Worm (Caenorhabditis elegans): Measurements from ENCODE around the gene cyp-13A11.

The cyp-13A11 gene

ce11 chrIII:13019547-13020098, 1.2 kb upstream of the cyp-13A11 start:
- TF ChIP-seq dmd-8 (GFP tag; IDR thresholded peaks at IDR 0.05): 0 out of 2 replicates have a peak, but pooled peaks have one; percentile 7
- peak; percentile 97 for TF ChIP-seq set-16 (GFP tag; IDR thresholded peaks at IDR 0.05)
- TF ChIP-seq mxl-3 (GFP tag; optimal IDR thresholded peaks at IDR 0.05): no peak

- no peak for TF ChIP-seq mxl-2 (GFP tag; conservative IDR thresholded peaks at IDR 0.05)
- TF ChIP-seq unc-39 (tag; optimal IDR thresholded peaks at IDR 0.05): no peak
- TF ChIP-seq daf-12 (tag; optimal IDR thresholded peaks at IDR 0.05): no peak
- no peak for TF ChIP-seq fos-1 (tag; optimal IDR thresholded peaks at IDR 0.05)
- TF ChIP-seq vab-7 (GFP tag; IDR thresholded peaks at IDR 0.05): no peak
- peak; percentile 46 for TF ChIP-seq nhr-28 (tag; optimal IDR thresholded peaks at IDR 0.05)
- TF ChIP-seq nhr-25 (tag; optimal IDR thresholded peaks at IDR 0.05; ENCODE audit: borderline replicate concordance, insufficient read depth): no peak
- no peak for TF ChIP-seq hif-1 (tag; optimal IDR thresholded peaks at IDR 0.05)
- TF ChIP-seq F44E2.7 (GFP tag; IDR thresholded peaks at IDR 0.05): no peak
- TF ChIP-seq pqm-1 (tag; optimal IDR thresholded peaks at IDR 0.05): peak; percentile 49
- peak; percentile 95 for TF ChIP-seq nhr-102 (tag; optimal IDR thresholded peaks at IDR 0.05)
- TF ChIP-seq daf-16 (GFP tag; optimal IDR thresholded peaks at IDR 0.05): no peak
- TF ChIP-seq daf-16 (tag; optimal IDR thresholded peaks at IDR 0.05): peak; percentile 52
- TF ChIP-seq nhr-48 (tag; optimal IDR thresholded peaks at IDR 0.05): no peak
These were observed 3.5 kb downstream of the cyp-13A11 start, which contains the start of gene cyp-13A12 for ce11 chrIII:13024281-13024680. cyp-13A12 (plus strand) TSS chrIII:13024547.

DNA sequence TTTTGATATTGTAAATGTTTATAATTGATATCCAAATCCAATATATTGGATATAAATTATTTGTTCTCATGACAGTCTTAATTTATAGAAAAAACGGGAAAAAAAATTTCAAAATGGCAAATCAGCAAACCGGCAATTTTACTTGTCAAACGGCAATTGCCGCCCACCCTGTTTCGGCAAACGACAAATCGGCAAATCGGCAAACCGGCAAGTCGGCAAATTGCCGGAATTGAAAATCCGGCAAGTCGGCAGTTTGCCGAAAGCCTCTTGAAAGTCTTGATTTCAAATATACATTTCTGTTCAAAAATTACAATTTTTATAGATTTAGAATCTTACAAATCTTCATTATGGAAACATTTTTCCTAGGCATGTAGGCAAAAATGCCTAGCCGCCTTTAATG, 7.1 kb downstream of the cyp-13A11 start:
- TF ChIP-seq nhr-77 (tag; optimal IDR thresholded peaks at IDR 0.05) (no peak), F26F4.8 (GFP tag; conservative IDR thresholded peaks at IDR 0.05) (0 out of 2 replicates have a peak, but pooled peaks have one; percentile 58), nhr-6 (tag; optimal IDR thresholded peaks at IDR 0.05) (no peak)

DNA sequence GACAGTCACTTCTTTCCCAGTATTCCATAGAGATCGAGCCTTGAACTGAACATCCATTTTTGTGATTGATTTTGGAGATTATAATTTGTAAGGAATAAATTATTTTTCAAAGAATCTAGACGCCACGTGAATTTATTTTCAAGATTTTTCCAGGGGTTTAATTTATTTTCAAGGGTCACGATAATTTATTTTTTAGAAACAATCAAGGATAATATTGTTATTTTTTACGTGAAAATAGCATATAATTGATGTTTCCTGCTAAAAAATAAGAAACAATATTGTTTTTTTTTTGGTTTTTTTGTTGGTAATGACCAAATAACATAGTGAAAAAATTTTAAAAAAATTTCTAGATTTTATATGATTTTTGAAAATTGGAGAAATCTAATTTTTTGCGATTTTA, 8.8 kb downstream of the cyp-13A11 start, which contains the start of gene F14F7.4:
F14F7.4 (minus strand) TSS at position 101 of the 400 bp plus-strand sequence.
- TF ChIP-seq mxl-2 (GFP tag; conservative IDR thresholded peaks at IDR 0.05): no peak
- TF ChIP-seq nhr-28 (tag; optimal IDR thresholded peaks at IDR 0.05): no peak
- no peak for TF ChIP-seq mes-2 (tag; optimal IDR thresholded peaks at IDR 0.05; ENCODE audit: poor library complexity, severe bottlenecking)
- no peak for TF ChIP-seq ceh-20 (GFP tag; IDR thresholded peaks at IDR 0.05)
- TF ChIP-seq arid-1 (GFP tag; conservative IDR thresholded peaks at IDR 0.05): no peak
- TF ChIP-seq daf-8 (GFP tag; IDR thresholded peaks at IDR 0.05): no peak
- TF ChIP-seq zag-1 (tag; optimal IDR thresholded peaks at IDR 0.05): no peak
- TF ChIP-seq mdt-29 (GFP tag; IDR thresholded peaks at IDR 0.05): no peak
- no peak for TF ChIP-seq ztf-11 (tag; optimal IDR thresholded peaks at IDR 0.05)
- no peak for TF ChIP-seq attf-4 (tag; optimal IDR thresholded peaks at IDR 0.05)
- TF ChIP-seq unc-39 (tag; optimal IDR thresholded peaks at IDR 0.05): no peak
- TF ChIP-seq egl-27 (tag; optimal IDR thresholded peaks at IDR 0.05): no peak
- no peak for TF ChIP-seq lin-39 (tag; optimal IDR thresholded peaks at IDR 0.05)
- no peak for TF ChIP-seq lim-7 (GFP tag; IDR thresholded peaks at IDR 0.05)
- TF ChIP-seq F37D6.2 (tag; optimal IDR thresholded peaks at IDR 0.05): no peak
- no peak for TF ChIP-seq egl-43 (GFP tag; IDR thresholded peaks at IDR 0.05)
- no peak for TF ChIP-seq vab-7 (GFP tag; IDR thresholded peaks at IDR 0.05)
- no peak for TF ChIP-seq lin-15B (tag; optimal IDR thresholded peaks at IDR 0.05)
- no peak for TF ChIP-seq nhr-6 (tag; optimal IDR thresholded peaks at IDR 0.05)

DNA sequence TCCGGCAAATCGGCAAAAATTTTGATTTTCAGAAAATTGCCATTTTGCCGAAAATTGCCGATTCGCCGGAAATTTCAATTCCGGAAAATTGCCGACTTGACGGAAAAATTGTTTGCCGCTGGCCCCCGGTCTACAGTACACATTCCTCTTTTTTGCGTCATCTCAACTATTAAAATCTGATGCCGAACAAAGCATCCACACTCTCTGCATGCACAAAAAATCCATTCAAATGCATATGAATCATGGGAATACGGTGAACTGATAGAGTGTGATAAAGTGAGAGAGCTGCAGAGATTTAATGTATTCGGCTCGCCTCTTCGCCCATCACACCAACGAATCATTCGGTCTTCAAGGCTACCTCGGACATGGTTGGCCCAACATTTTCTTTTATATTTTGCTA, 9.7 kb downstream of the cyp-13A11 start, which contains the start of gene F14F7.7:
F14F7.7 (plus strand) TSS at position 354 of the 400 bp plus-strand sequence.
- TF ChIP-seq mdt-29 (GFP tag; IDR thresholded peaks at IDR 0.05) (no peak), mxl-2 (GFP tag; conservative IDR thresholded peaks at IDR 0.05) (no peak), aha-1 (tag) (peak; percentile 91)
